Worm (Caenorhabditis elegans) whole organism, L2 larva: ENCODE results near the gene F26F2.3.

Source experiments
- aly-2 ChIP-seq: fragments of 150-350 bp; optimal IDR thresholded peaks from 2 replicates; lab custom pipeline; 2014; ENCODE audit warnings: missing biosample characterization, missing genetic modification characterization
- lin-13 ChIP-seq: fragments of 150-350 bp; optimal IDR thresholded peaks from 2 replicates; lab custom pipeline; 2014; ENCODE audit warnings: missing biosample characterization, missing genetic modification reagents, missing genetic modification characterization
- lsy-2 ChIP-seq, 2 experiments: fragments of 150-350 bp in 1 of 2; sonication (generic microtip) in 1 of 2; optimal IDR thresholded peaks; 2 replicates each; lab custom pipeline; 2014 to 2017; ENCODE audit warnings: missing biosample characterization in 2 of 2, missing genetic modification characterization in 2 of 2
- nhr-11 ChIP-seq: fragments of 150-350 bp; optimal IDR thresholded peaks from 2 replicates; lab custom pipeline; 2014; ENCODE audit warnings: missing biosample characterization, missing genetic modification characterization
- snpc-4 ChIP-seq: fragments of 150-350 bp; optimal IDR thresholded peaks from 2 replicates; lab custom pipeline; 2014; ENCODE audit warnings: missing biosample characterization, missing genetic modification characterization
- unc-39 ChIP-seq: fragments of 150-350 bp; optimal IDR thresholded peaks from 2 replicates; lab custom pipeline; 2014; ENCODE audit warnings: missing biosample characterization, missing genetic modification characterization
- unc-62 ChIP-seq: fragments of 150-350 bp; optimal IDR thresholded peaks from 2 replicates; lab custom pipeline; 2014; ENCODE audit warnings: missing biosample characterization, missing genetic modification reagents, missing genetic modification characterization
- zag-1 ChIP-seq: fragments of 150-350 bp; optimal IDR thresholded peaks from 2 replicates; lab custom pipeline; 2014; ENCODE audit warnings: missing biosample characterization, missing genetic modification characterization

DNA sequence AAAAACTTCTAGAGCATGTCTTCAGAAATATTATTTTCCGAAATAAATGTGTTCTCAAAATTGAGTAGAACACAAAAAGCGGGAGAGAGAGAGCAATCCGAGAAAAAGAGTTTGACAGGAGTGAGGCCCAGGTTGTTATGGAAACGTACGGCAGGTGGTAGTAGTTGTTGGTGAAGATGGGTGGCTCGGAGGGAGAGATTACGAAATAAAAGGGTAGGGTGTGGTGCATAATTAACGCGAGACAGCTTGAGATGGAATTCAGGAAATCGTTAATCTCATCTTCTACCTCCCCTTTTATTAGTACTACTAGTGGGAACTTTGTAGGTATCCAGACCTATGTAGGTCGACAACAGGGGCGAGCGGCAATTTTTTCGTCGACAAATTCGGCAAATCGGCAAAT is 32.3 kb downstream of the F26F2.3 start, which contains the start of gene famh-161:
- TF ChIP-seq nhr-11 (tag; lab: Kevin White, UChicago) (no peak), lin-13 (GFP tag; lab: Kevin White, UChicago) (no peak), lsy-2 (tag; optimal IDR thresholded peaks at IDR 0.05; lab: Kevin White, UChicago) (no peak), aly-2 (no peak), unc-39 (no peak), unc-62 (GFP tag; lab: Kevin White, UChicago) (no peak), zag-1 (tag; lab: Kevin White, UChicago) (no peak), snpc-4 (tag; lab: Kevin White, UChicago) (no peak)
